Worm (Caenorhabditis elegans) whole organism, L4/young adult: ENCODE results near the gene K10H10.10.

Experiments used
- W03F9.2 ChIP-seq: fragments of 150-350 bp; optimal IDR thresholded peaks from 2 replicates; lab custom pipeline; 2014; ENCODE audit warnings: missing biosample characterization, missing genetic modification characterization
- dao-5 ChIP-seq: sonication (generic microtip); optimal IDR thresholded peaks from 2 replicates; lab custom pipeline; 2016; ENCODE audit warnings: missing genotype, missing genetic modification characterization, moderate library complexity, missing compliant biosample characterization
- him-1 ChIP-seq: sonication (generic microtip); optimal IDR thresholded peaks from 2 replicates; lab custom pipeline; 2016; ENCODE audit warnings: missing genotype, missing genetic modification reagents, missing genetic modification characterization, missing compliant biosample characterization

DNA sequence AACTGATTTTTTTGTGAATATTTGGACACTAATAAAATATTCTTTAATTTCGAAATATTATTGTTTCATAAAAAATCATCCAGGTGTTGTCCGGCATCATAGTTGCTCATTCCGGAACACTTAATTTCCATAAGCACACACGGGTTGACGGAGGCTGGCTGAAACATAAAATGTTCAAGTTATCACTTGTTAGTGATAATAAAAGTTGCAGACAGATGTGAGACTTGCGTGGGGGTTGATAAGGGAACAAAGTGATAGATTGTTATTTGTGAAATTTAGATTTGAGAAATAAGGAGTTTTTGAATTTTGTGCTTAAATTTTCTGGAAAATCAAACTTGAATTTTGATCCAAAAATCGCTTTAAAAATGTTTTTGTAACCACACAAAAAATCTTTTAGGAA lies 2.6 kb downstream of the K10H10.10 start:
- TF ChIP-seq him-1 (tag; lab: Kevin White, UChicago) (no peak), W03F9.2 (tag; lab: Kevin White, UChicago) (no peak), dao-5 (tag; lab: Kevin White, UChicago) (no peak)
